Worm (Caenorhabditis elegans) whole organism, L2 larva: ENCODE measurements around the gene nhr-164.

Experiments
- C34F6.9 ChIP-seq: fragments of 150-350 bp; optimal IDR thresholded peaks from 2 replicates; lab custom pipeline; 2014; ENCODE audit warnings: missing biosample characterization, missing genetic modification characterization
- F13H6.1 ChIP-seq: sonication (generic microtip); optimal IDR thresholded peaks from 2 replicates; lab custom pipeline; 2016; ENCODE audit warnings: missing genetic modification characterization, missing compliant biosample characterization
- R02D3.7 ChIP-seq: fragments of 150-350 bp; optimal IDR thresholded peaks from 2 replicates; lab custom pipeline; 2014; ENCODE audit warnings: missing biosample characterization, missing genetic modification characterization
- Y55F3AM.14 ChIP-seq: fragments of 200-800 bp; sonication (Bioruptor generic); optimal IDR thresholded peaks from 2 replicates; lab custom pipeline; 2018; ENCODE audit warnings: mild to moderate bottlenecking, missing genetic modification characterization, missing compliant biosample characterization
- ZK546.5 ChIP-seq: sonication (generic microtip); optimal IDR thresholded peaks from 2 replicates; lab custom pipeline; 2017; ENCODE audit warnings: missing biosample characterization, missing genetic modification characterization
- aly-2 ChIP-seq: fragments of 150-350 bp; optimal IDR thresholded peaks from 2 replicates; lab custom pipeline; 2014; ENCODE audit warnings: missing biosample characterization, missing genetic modification characterization
- ama-1 ChIP-seq: fragments of 150-350 bp; optimal IDR thresholded peaks from 2 replicates; lab custom pipeline; 2018; ENCODE audit warnings: inconsistent platforms
- blmp-1 ChIP-seq: sonication (generic microtip); optimal IDR thresholded peaks from 2 replicates; lab custom pipeline; 2017; ENCODE audit warnings: missing genetic modification characterization, mild to moderate bottlenecking, missing compliant biosample characterization, antibody characterized with exemption, moderate library complexity; ENCODE audit not compliant: insufficient read depth
- ceh-16 ChIP-seq: fragments of 150-350 bp; optimal IDR thresholded peaks from 2 replicates; lab custom pipeline; 2014; ENCODE audit warnings: missing biosample characterization, missing genetic modification characterization
- ceh-82 ChIP-seq: fragments of 150-350 bp; optimal IDR thresholded peaks from 2 replicates; lab custom pipeline; 2014; ENCODE audit warnings: missing biosample characterization, missing genetic modification characterization
- crh-2 ChIP-seq: sonication (generic microtip); optimal IDR thresholded peaks from 2 replicates; lab custom pipeline; 2017; ENCODE audit warnings: missing biosample characterization, missing genetic modification characterization
- dmd-4 ChIP-seq: sonication (generic microtip); optimal IDR thresholded peaks from 2 replicates; lab custom pipeline; 2017; ENCODE audit warnings: missing biosample characterization, missing genetic modification characterization
- egl-27 ChIP-seq: sonication (generic microtip); optimal IDR thresholded peaks from 3 replicates; lab custom pipeline; 2017; ENCODE audit warnings: missing biosample characterization, missing genetic modification reagents, missing genetic modification characterization
- elt-1 ChIP-seq: fragments of 150-350 bp; optimal IDR thresholded peaks from 2 replicates; lab custom pipeline; 2014; ENCODE audit warnings: missing biosample characterization, missing genetic modification characterization
- elt-3 ChIP-seq: sonication (generic microtip); optimal IDR thresholded peaks from 2 replicates; lab custom pipeline; 2017; ENCODE audit warnings: missing biosample characterization, missing genetic modification characterization
- fos-1 ChIP-seq: fragments of 150-350 bp; optimal IDR thresholded peaks from 2 replicates; lab custom pipeline; 2014; ENCODE audit warnings: missing biosample characterization, missing genetic modification characterization
- gmeb-1 ChIP-seq: fragments of 150-350 bp; optimal IDR thresholded peaks from 2 replicates; lab custom pipeline; 2014; ENCODE audit warnings: missing biosample characterization, missing genetic modification characterization
- lin-11 ChIP-seq: fragments of 150-350 bp; sonication (generic microtip); optimal IDR thresholded peaks from 2 replicates; lab custom pipeline; 2014; ENCODE audit warnings: missing biosample characterization, missing genetic modification characterization, inconsistent platforms, mixed read lengths
- lin-13 ChIP-seq: fragments of 150-350 bp; optimal IDR thresholded peaks from 2 replicates; lab custom pipeline; 2014; ENCODE audit warnings: missing biosample characterization, missing genetic modification reagents, missing genetic modification characterization
- lsy-2 ChIP-seq, 2 experiments: fragments of 150-350 bp in 1 of 2; sonication (generic microtip) in 1 of 2; optimal IDR thresholded peaks; 2 replicates each; lab custom pipeline; 2014 to 2017; ENCODE audit warnings: missing biosample characterization in 2 of 2, missing genetic modification characterization in 2 of 2
- mab-5 ChIP-seq: fragments of 150-350 bp; optimal IDR thresholded peaks from 2 replicates; lab custom pipeline; 2014; ENCODE audit warnings: missing biosample characterization, missing genetic modification characterization
- mbf-1 ChIP-seq: sonication (generic microtip); optimal IDR thresholded peaks from 2 replicates; lab custom pipeline; 2017; ENCODE audit warnings: missing biosample characterization, missing genetic modification characterization
- nhr-10 ChIP-seq: sonication (generic microtip); optimal IDR thresholded peaks from 2 replicates; lab custom pipeline; 2017; ENCODE audit warnings: missing biosample characterization, missing genetic modification characterization
- nhr-11 ChIP-seq: fragments of 150-350 bp; optimal IDR thresholded peaks from 2 replicates; lab custom pipeline; 2014; ENCODE audit warnings: missing biosample characterization, missing genetic modification characterization
- nhr-12 ChIP-seq: fragments of 150-350 bp; optimal IDR thresholded peaks from 2 replicates; lab custom pipeline; 2014; ENCODE audit warnings: missing biosample characterization, missing genetic modification characterization
- nhr-129 ChIP-seq: fragments of 150-350 bp; optimal IDR thresholded peaks from 2 replicates; lab custom pipeline; 2014; ENCODE audit warnings: missing biosample characterization, missing genetic modification characterization
- nhr-21 ChIP-seq: fragments of 150-350 bp; optimal IDR thresholded peaks from 2 replicates; lab custom pipeline; 2014; ENCODE audit warnings: missing biosample characterization, missing genetic modification characterization
- nhr-23 ChIP-seq: fragments of 150-350 bp; optimal IDR thresholded peaks from 2 replicates; lab custom pipeline; 2014; ENCODE audit warnings: missing biosample characterization, missing genetic modification reagents, missing genetic modification characterization
- nhr-237 ChIP-seq: fragments of 150-350 bp; optimal IDR thresholded peaks from 2 replicates; lab custom pipeline; 2014; ENCODE audit warnings: missing biosample characterization, missing genetic modification characterization
- nhr-25 ChIP-seq: fragments of 150-350 bp; sonication (generic microtip); optimal IDR thresholded peaks from 3 replicates; lab custom pipeline; 2014; ENCODE audit warnings: missing biosample characterization, missing genetic modification characterization
- nhr-6 ChIP-seq: fragments of 150-350 bp; optimal IDR thresholded peaks from 2 replicates; lab custom pipeline; 2014; ENCODE audit warnings: missing biosample characterization, missing genetic modification characterization
- nhr-77 ChIP-seq: fragments of 150-350 bp; optimal IDR thresholded peaks from 2 replicates; lab custom pipeline; 2014; ENCODE audit warnings: missing biosample characterization, missing genetic modification characterization
- peb-1 ChIP-seq: fragments of 150-350 bp; optimal IDR thresholded peaks from 2 replicates; lab custom pipeline; 2014; ENCODE audit warnings: missing biosample characterization, missing genetic modification characterization
- sem-4 ChIP-seq: fragments of 150-350 bp; optimal IDR thresholded peaks from 2 replicates; lab custom pipeline; 2014; ENCODE audit warnings: missing biosample characterization, missing genetic modification reagents, missing genetic modification characterization
- skn-1 ChIP-seq: sonication (generic microtip); optimal IDR thresholded peaks from 2 replicates; lab custom pipeline; 2017; ENCODE audit warnings: missing biosample characterization, missing genetic modification characterization
- sma-3 ChIP-seq: sonication (generic microtip); optimal IDR thresholded peaks from 2 replicates; lab custom pipeline; 2016; ENCODE audit warnings: missing genetic modification reagents, missing genetic modification characterization, missing compliant biosample characterization
- sma-9 ChIP-seq, 2 experiments: fragments of 150-350 bp in 1 of 2; sonication (generic microtip) in 1 of 2; optimal IDR thresholded peaks; 2 replicates each; lab custom pipeline; 2014 to 2016; ENCODE audit warnings: missing genetic modification characterization in 2 of 2, mild to moderate bottlenecking in 1 of 2, missing biosample characterization in 1 of 2, missing compliant biosample characterization in 1 of 2, missing genetic modification reagents in 1 of 2, moderate library complexity in 1 of 2
- snpc-4 ChIP-seq: fragments of 150-350 bp; optimal IDR thresholded peaks from 2 replicates; lab custom pipeline; 2014; ENCODE audit warnings: missing biosample characterization, missing genetic modification characterization
- unc-39 ChIP-seq: fragments of 150-350 bp; optimal IDR thresholded peaks from 2 replicates; lab custom pipeline; 2014; ENCODE audit warnings: missing biosample characterization, missing genetic modification characterization
- unc-55 ChIP-seq: fragments of 150-350 bp; sonication (generic microtip); optimal IDR thresholded peaks from 3 replicates; lab custom pipeline; 2014; ENCODE audit warnings: missing biosample characterization, missing genetic modification reagents, missing genetic modification characterization
- zag-1 ChIP-seq: fragments of 150-350 bp; optimal IDR thresholded peaks from 2 replicates; lab custom pipeline; 2014; ENCODE audit warnings: missing biosample characterization, missing genetic modification characterization
- ztf-1 ChIP-seq: fragments of 200-800 bp; sonication (Bioruptor generic); conservative IDR thresholded peaks from 2 replicates; pipeline ENCODE4 v1.3.6; 2022; ENCODE audit warnings: missing genetic modification characterization, missing compliant biosample characterization
- ztf-11 ChIP-seq: sonication (generic microtip); optimal IDR thresholded peaks from 2 replicates; lab custom pipeline; 2017; ENCODE audit warnings: missing biosample characterization, missing genetic modification characterization
- ztf-4 ChIP-seq: fragments of 150-350 bp; optimal IDR thresholded peaks from 2 replicates; lab custom pipeline; 2014; ENCODE audit warnings: missing biosample characterization, missing genetic modification characterization

Gene nhr-164

DNA sequence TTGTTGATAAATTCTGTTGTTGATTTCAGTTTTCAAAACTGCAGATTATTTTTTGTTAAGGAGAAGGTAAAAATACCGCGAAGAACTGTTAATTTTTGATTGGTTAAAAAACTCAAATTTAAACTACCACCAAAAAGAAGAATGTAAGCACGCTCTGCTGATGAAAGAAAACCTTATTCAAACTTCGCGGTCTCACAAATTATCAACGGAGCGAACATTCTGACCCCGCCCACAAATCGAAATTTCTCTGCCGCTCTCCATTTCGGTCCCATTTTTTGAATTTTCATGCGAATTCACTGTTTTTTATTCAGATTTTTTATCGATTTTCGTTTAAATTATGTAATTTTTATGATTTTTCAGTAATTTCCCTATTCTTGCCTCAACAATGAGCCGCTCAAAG, 46.0 kb downstream of the nhr-164 start, which contains the start of gene cyn-3:
Gene cyn-3 (plus strand): TSS at position 361 of the 400 bp plus-strand sequence.
- peak; percentile 89 for TF ChIP-seq nhr-129 (tag; lab: Kevin White, UChicago)
- peak; percentile 87 for TF ChIP-seq sma-3
- no peak for TF ChIP-seq unc-39 (tag; lab: Kevin White, UChicago)
- peak; percentile 38 for TF ChIP-seq ceh-82
- peak; percentile 93 for TF ChIP-seq nhr-25 (tag; lab: Kevin White, UChicago)
- no peak for TF ChIP-seq nhr-23 (tag; lab: Kevin White, UChicago)
- peak; percentile 41 for TF ChIP-seq R02D3.7 (tag; lab: Kevin White, UChicago)
- TF ChIP-seq ztf-1 (GFP tag; lab: Robert Waterston, UW) = no peak
- TF ChIP-seq unc-55 = peak; percentile 97
- TF ChIP-seq ztf-4 = peak; percentile 73
- TF ChIP-seq ama-1 (lab: Kevin White, UChicago) = peak; percentile 85
- peak; percentile 85 for TF ChIP-seq F13H6.1 (tag; lab: Kevin White, UChicago)
- no peak for TF ChIP-seq nhr-6
- peak; percentile 93 for TF ChIP-seq C34F6.9 (tag; lab: Kevin White, UChicago)
- peak; percentile 90 for TF ChIP-seq sma-9 (GFP tag; optimal IDR thresholded peaks at IDR 0.05; lab: Kevin White, UChicago)
- no peak for TF ChIP-seq sma-9 (tag; optimal IDR thresholded peaks at IDR 0.05; lab: Kevin White, UChicago)
- TF ChIP-seq crh-2 (tag; lab: Kevin White, UChicago) = peak; percentile 96
- no peak for TF ChIP-seq skn-1
- peak; percentile 54 for TF ChIP-seq nhr-77 (tag; lab: Kevin White, UChicago)
- peak; percentile 46 for TF ChIP-seq zag-1 (tag; lab: Kevin White, UChicago)
- peak; percentile 59 for TF ChIP-seq ceh-16
- TF ChIP-seq egl-27 (tag; lab: Kevin White, UChicago) = peak; percentile 31
- TF ChIP-seq lin-11 (tag; lab: Kevin White, UChicago) = peak; percentile 91
- TF ChIP-seq mab-5 (tag; lab: Kevin White, UChicago) = peak; percentile 81
- TF ChIP-seq lsy-2 (tag; optimal IDR thresholded peaks at IDR 0.05; lab: Kevin White, UChicago) = peak; percentile 82 to 93
- TF ChIP-seq gmeb-1 (tag; lab: Kevin White, UChicago) = peak; percentile 99
- no peak for TF ChIP-seq nhr-237 (tag; lab: Kevin White, UChicago)
- peak; percentile 87 for TF ChIP-seq snpc-4 (tag; lab: Kevin White, UChicago)
- peak; percentile 85 for TF ChIP-seq nhr-21 (tag; lab: Kevin White, UChicago)
- TF ChIP-seq lin-13 (GFP tag; lab: Kevin White, UChicago) = peak; percentile 93
- peak; percentile 78 for TF ChIP-seq blmp-1 (tag; lab: Kevin White, UChicago)
- TF ChIP-seq ZK546.5 (tag; lab: Kevin White, UChicago) = peak; percentile 30
- TF ChIP-seq nhr-10 (tag; lab: Kevin White, UChicago) = no peak
- TF ChIP-seq fos-1 (tag; lab: Kevin White, UChicago) = peak; percentile 76
- TF ChIP-seq elt-1 = no peak
- TF ChIP-seq sem-4 = peak; percentile 92

DNA sequence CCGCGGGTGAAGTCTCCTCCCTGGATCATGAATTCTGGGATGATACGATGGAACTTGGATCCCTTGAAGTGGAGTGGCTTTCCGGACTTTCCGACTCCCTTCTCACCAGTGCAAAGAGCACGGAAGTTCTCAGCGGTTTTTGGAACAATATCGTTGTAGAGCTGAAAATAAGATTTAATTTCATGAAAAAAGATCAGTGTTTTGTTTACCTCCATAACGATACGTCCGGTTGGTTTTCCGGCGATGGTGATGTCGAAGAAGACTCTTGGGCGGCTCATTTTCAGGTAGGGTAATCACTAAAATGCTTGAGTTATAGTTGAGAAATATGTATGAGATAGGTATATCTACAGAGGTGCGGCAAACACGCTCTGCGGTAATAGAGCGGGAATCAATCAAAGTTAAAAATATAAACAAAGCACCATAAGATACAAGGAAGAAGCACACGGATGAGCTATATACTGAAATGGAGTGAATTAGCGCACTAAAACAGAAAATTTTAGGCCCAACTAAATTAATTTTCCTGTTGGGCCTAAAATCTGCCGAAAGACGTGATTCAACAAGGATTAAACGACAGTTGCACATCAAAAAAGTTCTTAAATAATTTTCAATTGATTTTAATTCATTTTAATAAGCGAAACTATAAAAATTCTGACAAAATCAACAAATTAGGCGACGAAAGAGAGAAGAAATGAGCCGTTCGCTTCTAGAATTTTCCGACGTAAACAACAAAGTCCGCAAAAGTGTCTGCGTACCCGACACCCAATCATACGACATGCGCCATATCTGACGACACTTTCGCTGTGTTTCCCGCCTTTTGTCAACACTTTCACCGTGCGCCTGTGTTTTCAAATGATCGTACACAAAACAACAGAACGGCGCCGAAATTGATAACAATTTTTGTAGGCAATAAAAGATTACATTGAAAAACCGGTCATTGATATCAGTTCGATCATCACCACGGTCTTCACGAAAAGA, 48.2 kb downstream of the nhr-164 start, which contains the start of the genes cyn-7 and bath-36:
Gene cyn-7 (minus strand): TSS at position 296 of the 975 bp plus-strand sequence.
Gene bath-36 (plus strand): TSS at position 806 of the 975 bp plus-strand sequence.
- TF ChIP-seq nhr-12 (tag; lab: Kevin White, UChicago) (no peak), skn-1 (no peak), blmp-1 (tag; lab: Kevin White, UChicago) (peak; percentile 86), lin-13 (GFP tag; lab: Kevin White, UChicago) (peak; percentile 70), ceh-16 (no peak), nhr-129 (tag; lab: Kevin White, UChicago) (peak; percentile 71), nhr-10 (tag; lab: Kevin White, UChicago) (no peak), fos-1 (tag; lab: Kevin White, UChicago) (peak; percentile 89), unc-39 (tag; lab: Kevin White, UChicago) (no peak), lsy-2 (tag; optimal IDR thresholded peaks at IDR 0.05; lab: Kevin White, UChicago) (peak; percentile 71 to 87), nhr-21 (tag; lab: Kevin White, UChicago) (peak; percentile 61), ztf-11 (no peak), elt-3 (tag; lab: Kevin White, UChicago) (no peak), dmd-4 (no peak), gmeb-1 (tag; lab: Kevin White, UChicago) (peak; percentile 86), sma-9 (GFP tag; optimal IDR thresholded peaks at IDR 0.05; lab: Kevin White, UChicago) (peak; percentile 72), sma-9 (tag; optimal IDR thresholded peaks at IDR 0.05; lab: Kevin White, UChicago) (no peak), nhr-11 (tag; lab: Kevin White, UChicago) (no peak), ZK546.5 (tag; lab: Kevin White, UChicago) (no peak), ceh-82 (no peak), peb-1 (tag; lab: Kevin White, UChicago) (no peak), ama-1 (lab: Kevin White, UChicago) (no peak), nhr-25 (tag; lab: Kevin White, UChicago) (peak; percentile 75), nhr-6 (no peak), unc-55 (peak; percentile 67), ztf-4 (peak; percentile 34), nhr-237 (tag; lab: Kevin White, UChicago) (no peak), R02D3.7 (tag; lab: Kevin White, UChicago) (peak; percentile 9), crh-2 (tag; lab: Kevin White, UChicago) (peak; percentile 82), nhr-77 (tag; lab: Kevin White, UChicago) (no peak), egl-27 (tag; lab: Kevin White, UChicago) (peak; percentile 70), Y55F3AM.14 (no peak), lin-11 (tag; lab: Kevin White, UChicago) (no peak), sem-4 (peak; percentile 24), aly-2 (tag; lab: Kevin White, UChicago) (no peak), mbf-1 (tag; lab: Kevin White, UChicago) (no peak), C34F6.9 (tag; lab: Kevin White, UChicago) (peak; percentile 86), snpc-4 (tag; lab: Kevin White, UChicago) (peak; percentile 28), mab-5 (tag; lab: Kevin White, UChicago) (peak; percentile 3), F13H6.1 (tag; lab: Kevin White, UChicago) (peak; percentile 78)
